Fruit fly (Drosophila melanogaster) whole organism, pupa: ENCODE results near the gene eIF4E6.
A peak's percentile ranks its signal among the peaks of the same experiment; 100 is the strongest.

ENCODE experiments used
- CG10348 ChIP-seq: fragments of 200-800 bp; sonication (Bioruptor generic); IDR thresholded peaks from 2 replicates; pipeline ENCODE4 v1.3.6; 2022; ENCODE audit warnings: missing biosample characterization, missing genetic modification characterization
- CG12605 ChIP-seq: fragments of 200-800 bp; sonication (Bioruptor generic); IDR thresholded peaks from 2 replicates; pipeline ENCODE4 v1.3.6; 2022; ENCODE audit warnings: missing biosample characterization, missing genetic modification characterization
- CG13204 ChIP-seq: fragments of 200-800 bp; sonication (Bioruptor generic); optimal IDR thresholded peaks from 2 replicates; lab custom pipeline; 2018; ENCODE audit warnings: missing biosample characterization, mild to moderate bottlenecking, missing genetic modification characterization, moderate library complexity
- CG14655 ChIP-seq: fragments of 200-800 bp; sonication (Bioruptor generic); optimal IDR thresholded peaks from 3 replicates; lab custom pipeline; 2017; ENCODE audit warnings: mild to moderate bottlenecking, missing biosample characterization, missing genetic modification reagents, missing genetic modification characterization
- CG15710 ChIP-seq: fragments of 200-800 bp; sonication (Bioruptor generic); optimal IDR thresholded peaks from 2 replicates; lab custom pipeline; 2018; ENCODE audit warnings: missing biosample characterization, mild to moderate bottlenecking, missing genetic modification characterization, moderate library complexity
- CG17806 ChIP-seq: fragments of 200-800 bp; sonication (Bioruptor generic); optimal IDR thresholded peaks from 2 replicates; lab custom pipeline; 2018; ENCODE audit warnings: missing biosample characterization, mild to moderate bottlenecking, missing genetic modification characterization, moderate library complexity
- CG32121 ChIP-seq: fragments of 200-800 bp; sonication (Bioruptor generic); IDR thresholded peaks from 2 replicates; pipeline ENCODE4 v1.3.6; 2022; ENCODE audit warnings: missing biosample characterization, missing genetic modification characterization
- CG34367 ChIP-seq: fragments of 200-800 bp; sonication (Bioruptor generic); optimal IDR thresholded peaks from 2 replicates; lab custom pipeline; 2018; ENCODE audit warnings: missing biosample characterization, mild to moderate bottlenecking, missing genetic modification characterization
- CG4496 ChIP-seq: fragments of 200-800 bp; sonication (Bioruptor generic); IDR thresholded peaks from 3 replicates; pipeline ENCODE4 v1.3.6; 2022; ENCODE audit warnings: missing biosample characterization, missing genetic modification characterization
- CG8159 ChIP-seq: fragments of 200-800 bp; sonication (Bioruptor generic); optimal IDR thresholded peaks from 3 replicates; lab custom pipeline; 2018; ENCODE audit warnings: missing biosample characterization, mild to moderate bottlenecking, missing genetic modification characterization, moderate library complexity
- CG8301 ChIP-seq: fragments of 200-800 bp; sonication (Bioruptor generic); optimal IDR thresholded peaks from 2 replicates; lab custom pipeline; 2018; ENCODE audit warnings: missing biosample characterization, mild to moderate bottlenecking, missing genetic modification characterization
- CG9948 ChIP-seq: fragments of 200-800 bp; sonication (Bioruptor generic); optimal IDR thresholded peaks from 2 replicates; lab custom pipeline; 2018; ENCODE audit warnings: missing biosample characterization, mild to moderate bottlenecking, missing genetic modification characterization, moderate library complexity
- D1 ChIP-seq: fragments of 200-800 bp; sonication (Bioruptor generic); optimal IDR thresholded peaks from 2 replicates; lab custom pipeline; 2018; ENCODE audit warnings: missing biosample characterization, mild to moderate bottlenecking, missing genetic modification characterization, moderate library complexity
- EcR ChIP-seq: fragments of 200-800 bp; sonication (Bioruptor generic); optimal IDR thresholded peaks from 3 replicates; lab custom pipeline; 2019; ENCODE audit warnings: missing biosample characterization, missing genetic modification characterization, mild to moderate bottlenecking, moderate library complexity, missing genetic modification reagents
- Ets98B ChIP-seq: fragments of 200-800 bp; sonication (Bioruptor generic); IDR thresholded peaks from 2 replicates; pipeline ENCODE4 v1.3.6; 2022; ENCODE audit warnings: missing biosample characterization, missing genetic modification characterization
- Pif1A ChIP-seq: fragments of 200-800 bp; sonication (Bioruptor generic); optimal IDR thresholded peaks from 3 replicates; lab custom pipeline; 2016; ENCODE audit warnings: missing biosample characterization, missing genetic modification characterization
- Pif1B ChIP-seq: fragments of 200-800 bp; sonication (Bioruptor generic); optimal IDR thresholded peaks from 3 replicates; lab custom pipeline; 2016; ENCODE audit warnings: missing biosample characterization, missing genetic modification characterization
- Snoo ChIP-seq: fragments of 200-800 bp; sonication (Bioruptor generic); optimal IDR thresholded peaks from 3 replicates; lab custom pipeline; 2017; ENCODE audit warnings: missing biosample characterization, mild to moderate bottlenecking, missing genetic modification characterization, inconsistent platforms
- fd96Ca ChIP-seq: fragments of 200-800 bp; sonication (Bioruptor generic); IDR thresholded peaks from 3 replicates; pipeline ENCODE4 v1.3.6; 2022; ENCODE audit warnings: missing biosample characterization, missing genetic modification characterization
- gl ChIP-seq: fragments of 200-800 bp; sonication (Bioruptor generic); optimal IDR thresholded peaks from 2 replicates; lab custom pipeline; 2018; ENCODE audit warnings: missing biosample characterization, mild to moderate bottlenecking, missing genetic modification characterization
- rn ChIP-seq: fragments of 200-800 bp; sonication (Bioruptor generic); IDR thresholded peaks from 2 replicates; pipeline ENCODE4 v1.3.6; 2022; ENCODE audit warnings: missing biosample characterization, missing genetic modification characterization

eIF4E6 gene

DNA sequence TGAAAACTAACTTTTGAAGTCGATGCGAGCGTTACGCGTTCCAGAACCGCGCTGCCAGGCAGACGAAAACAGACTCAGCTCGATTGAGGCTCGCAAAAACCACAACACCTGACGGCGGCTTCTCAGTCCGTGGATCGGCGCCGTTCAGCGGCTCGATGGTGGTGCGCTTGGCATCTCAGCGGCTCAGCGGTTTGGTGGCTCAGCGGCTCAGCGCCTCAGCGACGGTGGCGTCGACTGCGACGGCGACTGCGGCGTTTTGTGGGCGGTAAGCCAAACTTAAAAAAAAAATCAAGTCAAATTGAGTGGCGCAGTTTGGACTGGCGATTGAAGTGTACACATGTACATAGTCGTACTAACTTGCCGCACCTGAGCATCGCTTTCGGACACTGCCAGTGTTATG lies 6.6 kb downstream of the eIF4E6 start, which contains the start of gene wat:
Gene wat (minus strand): TSS at position 41 of the 400 bp plus-strand sequence.
- no peak for TF ChIP-seq CG14655 (GFP tag; lab: Kevin White, UChicago)
- no peak for TF ChIP-seq Snoo (tag; lab: Kevin White, UChicago)
- TF ChIP-seq CG17806 (tag; lab: Kevin White, UChicago), result no peak
- no peak for TF ChIP-seq CG10348 (GFP tag; lab: Robert Waterston, UW)
- no peak for TF ChIP-seq Pif1B (GFP tag; lab: Kevin White, UChicago)
- TF ChIP-seq CG8301 (tag; lab: Kevin White, UChicago), result no peak
- no peak for TF ChIP-seq CG8159 (tag; lab: Kevin White, UChicago)
- no peak for TF ChIP-seq CG32121 (GFP tag; lab: Robert Waterston, UW)
- TF ChIP-seq CG34367, result no peak
- TF ChIP-seq CG9948 (tag; lab: Kevin White, UChicago), result no peak
- TF ChIP-seq CG4496 (GFP tag; lab: Robert Waterston, UW), result 0 out of 3 replicates have a peak, but pooled peaks have one; percentile 26
- peak; percentile 9; the same call in 1 of the 2 replicates for TF ChIP-seq Ets98B

DNA sequence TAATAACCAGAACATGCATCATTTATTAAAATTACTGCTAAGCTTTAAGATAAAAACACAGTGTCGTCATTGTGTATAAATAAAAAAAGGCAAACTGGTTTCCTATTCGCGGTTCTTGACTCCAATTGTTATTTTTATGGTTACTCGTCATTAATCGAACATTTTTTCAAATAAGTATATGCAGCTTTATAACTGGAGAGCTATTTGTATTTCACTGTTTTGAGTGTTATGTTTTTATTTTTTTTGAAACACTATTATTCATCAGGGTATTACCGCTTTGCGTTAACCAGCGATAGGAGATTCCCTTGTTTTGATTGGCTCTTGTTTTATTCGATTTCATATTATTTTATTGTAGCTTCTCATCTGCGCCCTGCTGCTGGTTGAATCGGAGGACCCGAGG lies 15.8 kb downstream of the eIF4E6 start:
- TF ChIP-seq D1 (tag; lab: Kevin White, UChicago), result no peak
- peak; percentile 14 for TF ChIP-seq Pif1A
- no peak for TF ChIP-seq CG34367
- no peak for TF ChIP-seq EcR (GFP tag; lab: Kevin White, UChicago)
- no peak for TF ChIP-seq fd96Ca
- no peak for TF ChIP-seq Pif1B (GFP tag; lab: Kevin White, UChicago)
- TF ChIP-seq CG14655 (GFP tag; lab: Kevin White, UChicago), result peak; percentile 23
- peak; percentile 14 for TF ChIP-seq CG9948 (tag; lab: Kevin White, UChicago)
- TF ChIP-seq CG8301 (tag; lab: Kevin White, UChicago), result peak; percentile 15
- no peak for TF ChIP-seq CG4496 (GFP tag; lab: Robert Waterston, UW)
- no peak for TF ChIP-seq CG12605 (GFP tag; lab: Robert Waterston, UW)
- no peak for TF ChIP-seq rn (GFP tag; lab: Robert Waterston, UW)
- TF ChIP-seq CG13204, result no peak
- TF ChIP-seq CG32121 (GFP tag; lab: Robert Waterston, UW), result no peak
- peak; percentile 51 for TF ChIP-seq CG15710 (tag; lab: Kevin White, UChicago)
- no peak for TF ChIP-seq Ets98B
- peak; percentile 17 for TF ChIP-seq CG17806 (tag; lab: Kevin White, UChicago)
- TF ChIP-seq CG8159 (tag; lab: Kevin White, UChicago), result peak; percentile 68

DNA sequence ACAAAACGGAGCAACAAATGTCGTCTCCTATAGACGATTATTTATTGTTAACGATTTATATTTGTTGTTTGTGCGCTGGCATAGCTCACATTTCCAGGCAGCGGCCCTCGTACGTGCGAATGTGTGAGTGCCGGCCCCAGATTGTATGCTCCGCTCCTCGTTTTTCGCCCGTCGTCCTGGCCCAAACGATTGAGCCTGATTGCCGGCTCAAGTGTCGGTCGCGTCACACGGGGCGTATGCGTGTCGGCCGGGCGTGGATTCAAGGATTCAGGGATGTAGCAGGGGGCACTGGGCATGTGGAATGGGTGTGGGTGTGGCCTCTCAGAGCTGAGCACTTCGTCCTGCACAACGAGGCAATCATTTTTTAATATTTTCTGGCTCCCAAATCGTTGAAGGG lies 21.4 kb downstream of the eIF4E6 start:
- TF ChIP-seq D1 (tag; lab: Kevin White, UChicago) (no peak), fd96Ca (no peak), CG14655 (GFP tag; lab: Kevin White, UChicago) (no peak), Pif1B (GFP tag; lab: Kevin White, UChicago) (no peak)

DNA sequence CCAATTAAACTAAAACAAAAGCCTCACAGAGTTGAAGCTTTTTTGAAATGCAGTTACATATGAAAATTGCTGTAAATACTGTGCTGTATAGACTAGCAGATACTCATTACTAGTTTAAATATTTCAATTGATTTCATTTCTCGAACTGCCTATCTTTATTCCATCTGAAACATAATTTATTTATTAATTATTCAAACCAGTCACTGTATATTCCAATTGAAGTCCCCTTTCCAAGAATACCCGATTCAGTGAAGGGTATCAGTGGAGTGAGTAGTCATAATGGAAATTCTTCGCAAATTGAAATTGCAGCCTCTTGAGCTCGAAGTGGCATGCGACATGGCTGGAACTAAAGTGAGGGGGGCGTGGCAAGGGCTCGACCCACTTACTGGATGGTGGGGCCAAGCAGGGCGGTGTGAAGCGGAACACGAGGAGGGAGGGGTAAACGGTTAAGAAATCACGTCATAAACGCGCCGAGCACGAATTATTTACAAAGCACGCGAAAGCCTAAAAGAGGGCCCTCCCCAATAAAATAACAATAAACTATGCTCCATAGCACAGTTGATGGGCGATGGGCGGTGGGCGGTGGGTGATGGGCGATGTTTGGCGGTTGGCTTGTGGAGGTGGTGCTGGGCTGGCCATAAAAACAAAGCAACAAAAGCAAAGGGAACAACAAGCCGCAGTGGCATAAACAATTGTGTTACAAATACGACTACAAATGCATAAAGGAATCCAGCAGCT lies 21.9 kb downstream of the eIF4E6 start:
- peak; percentile 43 for TF ChIP-seq CG14655 (GFP tag; lab: Kevin White, UChicago)
- peak; percentile 43; the same call in 1 of the 2 replicates for TF ChIP-seq Ets98B
- no peak for TF ChIP-seq CG13204
- peak; percentile 58 for TF ChIP-seq CG8159 (tag; lab: Kevin White, UChicago)
- TF ChIP-seq D1 (tag; lab: Kevin White, UChicago), result no peak
- no peak for TF ChIP-seq CG12605 (GFP tag; lab: Robert Waterston, UW)
- no peak for TF ChIP-seq EcR (GFP tag; lab: Kevin White, UChicago)
- no peak for TF ChIP-seq rn (GFP tag; lab: Robert Waterston, UW)
- TF ChIP-seq CG32121 (GFP tag; lab: Robert Waterston, UW), result peak; percentile 49; the same call in 1 of the 2 replicates
- TF ChIP-seq Snoo (tag; lab: Kevin White, UChicago), result peak; percentile 3
- TF ChIP-seq CG10348 (GFP tag; lab: Robert Waterston, UW), result no peak
- no peak for TF ChIP-seq gl (tag; lab: Kevin White, UChicago)
- TF ChIP-seq Pif1A, result peak; percentile 42
- TF ChIP-seq Pif1B (GFP tag; lab: Kevin White, UChicago), result peak; percentile 3
- peak; percentile 60 for TF ChIP-seq CG15710 (tag; lab: Kevin White, UChicago)
- TF ChIP-seq CG34367, result no peak
- TF ChIP-seq fd96Ca, result no peak
- peak; percentile 35 for TF ChIP-seq CG8301 (tag; lab: Kevin White, UChicago)
- peak; percentile 50 for TF ChIP-seq CG17806 (tag; lab: Kevin White, UChicago)
- 0 out of 3 replicates have a peak, but pooled peaks have one; percentile 8 for TF ChIP-seq CG4496 (GFP tag; lab: Robert Waterston, UW)
- peak; percentile 35 for TF ChIP-seq CG9948 (tag; lab: Kevin White, UChicago)

DNA sequence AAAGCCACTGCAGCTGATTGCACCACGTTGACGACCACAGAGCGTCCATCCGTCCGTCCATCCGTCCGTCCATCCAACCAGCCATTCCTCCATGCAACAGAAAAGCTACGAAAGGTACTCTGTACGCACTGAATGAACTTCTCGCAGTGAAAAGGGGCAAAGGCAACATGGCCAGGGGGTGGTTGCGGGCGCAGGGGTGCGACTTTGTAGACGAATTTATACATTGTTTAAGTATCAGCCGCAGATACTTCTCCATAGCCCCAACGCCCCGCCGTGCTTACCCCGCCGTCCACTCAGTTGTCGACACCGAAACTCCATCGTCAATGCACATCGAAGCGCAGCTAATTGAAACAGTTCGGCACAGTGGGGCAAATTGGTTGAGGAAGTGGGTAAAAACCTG lies 27.0 kb downstream of the eIF4E6 start:
- no peak for TF ChIP-seq CG34367
- no peak for TF ChIP-seq CG12605 (GFP tag; lab: Robert Waterston, UW)
- no peak for TF ChIP-seq CG32121 (GFP tag; lab: Robert Waterston, UW)
- no peak for TF ChIP-seq CG14655 (GFP tag; lab: Kevin White, UChicago)
- no peak for TF ChIP-seq CG9948 (tag; lab: Kevin White, UChicago)

DNA sequence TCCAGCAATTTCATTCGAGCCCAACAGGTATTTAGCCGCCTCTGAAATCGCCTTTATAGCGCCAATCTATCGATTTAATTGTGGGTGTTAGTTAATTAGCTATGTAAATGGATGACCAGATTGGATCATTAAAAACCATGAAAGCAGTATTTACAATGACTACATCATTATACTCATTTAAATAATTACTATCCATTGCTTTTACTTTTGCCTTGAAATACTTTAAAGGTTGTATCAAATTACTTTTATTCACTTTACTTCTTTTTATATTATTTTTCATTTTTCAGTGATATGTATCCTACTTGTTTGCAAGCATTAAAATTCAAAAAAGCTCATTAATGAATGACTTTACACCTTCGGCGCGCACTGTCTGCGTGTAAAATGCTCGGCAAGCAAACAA lies 28.0 kb downstream of the eIF4E6 start:
- no peak for TF ChIP-seq CG13204
- peak; percentile 26 for TF ChIP-seq CG9948 (tag; lab: Kevin White, UChicago)
- TF ChIP-seq CG14655 (GFP tag; lab: Kevin White, UChicago), result peak; percentile 30
- TF ChIP-seq Pif1B (GFP tag; lab: Kevin White, UChicago), result no peak
- TF ChIP-seq Snoo (tag; lab: Kevin White, UChicago), result peak; percentile 46
- peak; percentile 54 for TF ChIP-seq CG15710 (tag; lab: Kevin White, UChicago)
- TF ChIP-seq CG8159 (tag; lab: Kevin White, UChicago), result peak; percentile 66
